Fruit fly (Drosophila melanogaster) S2 (cell line): ENCODE data around the gene TTLL6B.

ENCODE experiments used
- CG8478 ChIP-seq: fragments of >200 bp; optimal IDR thresholded peaks from 2 replicates; lab custom pipeline; 2018
- CTCF ChIP-seq, 2 experiments: fragments of >200 bp; optimal IDR thresholded peaks; 2 replicates each; lab custom pipeline; 2018

- TF ChIP-seq CG8478 (lab: Kevin White, UChicago) (no peak), CTCF (optimal IDR thresholded peaks at IDR 0.05; lab: Kevin White, UChicago) (no peak)
These were observed 19.8 kb upstream of the TTLL6B start for dm6 chr3R:27270379-27271266.
